Worm (Caenorhabditis elegans) whole organism, midembryonic: Measurements from ENCODE around the gene sqd-1.
"Not testable (repeated sequence)": the region's sequence is repeated elsewhere in the genome, so short reads cannot be mapped to it uniquely, and the experiment has no call there.

Experiments used
- T22C8.4 ChIP-seq: fragments of 200-800 bp; sonication (Bioruptor generic); IDR thresholded peaks from 2 replicates; pipeline ENCODE4 v1.3.6; 2022; ENCODE audit warnings: missing genetic modification characterization, missing compliant biosample characterization
- cog-1 ChIP-seq: sonication (generic microtip); optimal IDR thresholded peaks from 2 replicates; lab custom pipeline; 2016; ENCODE audit warnings: missing genetic modification characterization, missing compliant biosample characterization
- flt-1 ChIP-seq: fragments of 200-800 bp; sonication (Bioruptor generic); IDR thresholded peaks from 2 replicates; pipeline ENCODE4 v1.3.6; 2022; ENCODE audit warnings: missing genetic modification characterization, missing compliant biosample characterization
- klf-2 ChIP-seq: fragments of 200-800 bp; sonication (Bioruptor generic); conservative IDR thresholded peaks from 2 replicates; pipeline ENCODE4 v1.3.6; 2022; ENCODE audit warnings: missing genetic modification reagents, missing genetic modification characterization, missing compliant biosample characterization
- med-1 ChIP-seq: sonication (generic microtip); optimal IDR thresholded peaks from 2 replicates; lab custom pipeline; 2017; ENCODE audit warnings: missing genetic modification characterization, mild to moderate bottlenecking, missing compliant biosample characterization, antibody characterized with exemption, missing genetic modification reagents; ENCODE audit not compliant: insufficient read depth
- ref-1 ChIP-seq: fragments of 200-800 bp; sonication (Bioruptor generic); conservative IDR thresholded peaks from 2 replicates; pipeline ENCODE4 v1.3.6; 2022; ENCODE audit warnings: missing genetic modification reagents, missing genetic modification characterization, missing compliant biosample characterization
- tab-1 ChIP-seq: fragments of 200-800 bp; sonication (Bioruptor generic); IDR thresholded peaks from 2 replicates; pipeline ENCODE4 v1.3.6; 2022; ENCODE audit warnings: missing genetic modification characterization, missing compliant biosample characterization
- ztf-23 ChIP-seq: fragments of 200-800 bp; sonication (Bioruptor generic); IDR thresholded peaks from 2 replicates; pipeline ENCODE4 v1.3.6; 2022; ENCODE audit warnings: missing genetic modification reagents, missing genetic modification characterization, missing compliant biosample characterization
- ztf-29 ChIP-seq: fragments of 200-800 bp; sonication (Bioruptor generic); IDR thresholded peaks from 2 replicates; pipeline ENCODE4 v1.3.6; 2022; ENCODE audit warnings: missing genetic modification reagents, missing genetic modification characterization, missing compliant biosample characterization

The sqd-1 gene

ce11 chrIV:6330790-6331189, 6.8 kb downstream of the sqd-1 start:
- TF ChIP-seq cog-1 (tag; lab: Kevin White, UChicago) = no peak
- no peak for TF ChIP-seq med-1 (GFP tag; lab: Kevin White, UChicago)
- no peak for TF ChIP-seq klf-2
- no peak for TF ChIP-seq T22C8.4 (GFP tag; lab: Robert Waterston, UW)
- TF ChIP-seq ztf-29 = no peak
- TF ChIP-seq ztf-23 (GFP tag; lab: Robert Waterston, UW) = no peak
- TF ChIP-seq tab-1 (GFP tag; lab: Robert Waterston, UW) = no peak
- TF ChIP-seq flt-1 = no peak
- TF ChIP-seq ref-1 (GFP tag; lab: Robert Waterston, UW) = no peak

- no peak for TF ChIP-seq cog-1 (tag; lab: Kevin White, UChicago)
- no peak for TF ChIP-seq ztf-29
- TF ChIP-seq flt-1 = no peak
- no peak for TF ChIP-seq T22C8.4 (GFP tag; lab: Robert Waterston, UW)
- no peak for TF ChIP-seq tab-1 (GFP tag; lab: Robert Waterston, UW)
- no peak for TF ChIP-seq ztf-23 (GFP tag; lab: Robert Waterston, UW)
- no peak for TF ChIP-seq klf-2
- TF ChIP-seq ref-1 (GFP tag; lab: Robert Waterston, UW) = no peak
- TF ChIP-seq med-1 (GFP tag; lab: Kevin White, UChicago) = no peak
Observed at ce11 chrIV:6333915-6334314, 9.9 kb downstream of the sqd-1 start, which contains the start of gene blos-2. blos-2 (plus strand) TSS chrIV:6334215.

ce11 chrIV:6335908-6336307, 11.9 kb downstream of the sqd-1 start, which contains the start of gene mif-4:
mif-4 (minus strand) TSS chrIV:6335994.
- TF ChIP-seq flt-1 (0 out of 2 replicates have a peak, but pooled peaks have one; percentile 40), ref-1 (GFP tag; lab: Robert Waterston, UW) (no peak), klf-2 (no peak)

ce11 chrIV:6336748-6337147, 12.8 kb downstream of the sqd-1 start:
- peak; percentile 44 for TF ChIP-seq cog-1 (tag; lab: Kevin White, UChicago)
- no peak for TF ChIP-seq tab-1 (GFP tag; lab: Robert Waterston, UW)
- 0 out of 2 replicates have a peak, but pooled peaks have one; percentile 50 for TF ChIP-seq flt-1
- no peak; the same call in 1 of the 2 replicates for TF ChIP-seq ztf-23 (GFP tag; lab: Robert Waterston, UW)
- TF ChIP-seq ztf-29 = no peak
- no peak for TF ChIP-seq ref-1 (GFP tag; lab: Robert Waterston, UW)
- TF ChIP-seq klf-2 = no peak

ce11 chrIV:6337353-6337752, 13.4 kb downstream of the sqd-1 start, which contains the start of gene ipla-6:
ipla-6 (plus strand) TSS chrIV:6337653.
- TF ChIP-seq med-1 (GFP tag; lab: Kevin White, UChicago) = no peak
- no peak for TF ChIP-seq flt-1
- TF ChIP-seq tab-1 (GFP tag; lab: Robert Waterston, UW) = no peak
- TF ChIP-seq ztf-23 (GFP tag; lab: Robert Waterston, UW) = no peak
- TF ChIP-seq ref-1 (GFP tag; lab: Robert Waterston, UW) = no peak
- TF ChIP-seq ztf-29 = no peak

- no peak for TF ChIP-seq med-1 (GFP tag; lab: Kevin White, UChicago)
- TF ChIP-seq flt-1 = no peak
- no peak for TF ChIP-seq ztf-29
- no peak for TF ChIP-seq cog-1 (tag; lab: Kevin White, UChicago)
- no peak for TF ChIP-seq ref-1 (GFP tag; lab: Robert Waterston, UW)
- no peak for TF ChIP-seq T22C8.4 (GFP tag; lab: Robert Waterston, UW)
- TF ChIP-seq klf-2 = no peak
- TF ChIP-seq ztf-23 (GFP tag; lab: Robert Waterston, UW) = no peak
- no peak for TF ChIP-seq tab-1 (GFP tag; lab: Robert Waterston, UW)
Observed at ce11 chrIV:6342431-6342830, 18.5 kb downstream of the sqd-1 start, which contains the start of gene Y73B6BL.288. Y73B6BL.288 (minus strand) TSS chrIV:6342531.

ce11 chrIV:6342876-6343275, 18.9 kb downstream of the sqd-1 start, which contains the start of gene Y73B6BL.14:
Y73B6BL.14 (minus strand) TSS chrIV:6342976.
- no peak for TF ChIP-seq T22C8.4 (GFP tag; lab: Robert Waterston, UW)
- no peak for TF ChIP-seq cog-1 (tag; lab: Kevin White, UChicago)
- no peak for TF ChIP-seq tab-1 (GFP tag; lab: Robert Waterston, UW)
- TF ChIP-seq flt-1 = no peak
- TF ChIP-seq ref-1 (GFP tag; lab: Robert Waterston, UW) = no peak
- no peak for TF ChIP-seq med-1 (GFP tag; lab: Kevin White, UChicago)
- no peak for TF ChIP-seq klf-2
- no peak for TF ChIP-seq ztf-23 (GFP tag; lab: Robert Waterston, UW)
- no peak for TF ChIP-seq ztf-29

- not testable (repeated sequence) for TF ChIP-seq ref-1 (GFP tag; lab: Robert Waterston, UW); klf-2; ztf-29
Observed at ce11 chrIV:6347213-6347612, 23.2 kb downstream of the sqd-1 start, which contains the start of gene Y73B6BL.289. Y73B6BL.289 (plus strand) TSS chrIV:6347513.

ce11 chrIV:6361668-6362067, 37.7 kb downstream of the sqd-1 start, which contains the start of gene Y73B6BL.47:
Y73B6BL.47 (plus strand) TSS chrIV:6361968.
- no peak for TF ChIP-seq ref-1 (GFP tag; lab: Robert Waterston, UW)
- TF ChIP-seq klf-2 = no peak
- TF ChIP-seq ztf-29 = no peak
- TF ChIP-seq ztf-23 (GFP tag; lab: Robert Waterston, UW) = no peak
- no peak for TF ChIP-seq cog-1 (tag; lab: Kevin White, UChicago)
- no peak for TF ChIP-seq med-1 (GFP tag; lab: Kevin White, UChicago)
- no peak for TF ChIP-seq tab-1 (GFP tag; lab: Robert Waterston, UW)
- TF ChIP-seq T22C8.4 (GFP tag; lab: Robert Waterston, UW) = no peak
- TF ChIP-seq flt-1 = no peak

- TF ChIP-seq flt-1 (0 out of 2 replicates have a peak, but pooled peaks have one; percentile 20), ztf-23 (GFP tag; lab: Robert Waterston, UW) (no peak), klf-2 (no peak), ztf-29 (no peak), T22C8.4 (GFP tag; lab: Robert Waterston, UW) (no peak)
Observed at ce11 chrIV:6363604-6364003, 39.6 kb downstream of the sqd-1 start.
